Fruit fly (Drosophila melanogaster) whole organism: ENCODE results near the gene Mer.

ENCODE experiments used
- CG8478 ChIP-seq: fragments of >200 bp; optimal IDR thresholded peaks from 2 replicates; lab custom pipeline; 2018; ENCODE audit warnings: inconsistent platforms
- pan ChIP-seq: fragments of >200 bp; optimal IDR thresholded peaks from 2 replicates; lab custom pipeline; 2017

DNA sequence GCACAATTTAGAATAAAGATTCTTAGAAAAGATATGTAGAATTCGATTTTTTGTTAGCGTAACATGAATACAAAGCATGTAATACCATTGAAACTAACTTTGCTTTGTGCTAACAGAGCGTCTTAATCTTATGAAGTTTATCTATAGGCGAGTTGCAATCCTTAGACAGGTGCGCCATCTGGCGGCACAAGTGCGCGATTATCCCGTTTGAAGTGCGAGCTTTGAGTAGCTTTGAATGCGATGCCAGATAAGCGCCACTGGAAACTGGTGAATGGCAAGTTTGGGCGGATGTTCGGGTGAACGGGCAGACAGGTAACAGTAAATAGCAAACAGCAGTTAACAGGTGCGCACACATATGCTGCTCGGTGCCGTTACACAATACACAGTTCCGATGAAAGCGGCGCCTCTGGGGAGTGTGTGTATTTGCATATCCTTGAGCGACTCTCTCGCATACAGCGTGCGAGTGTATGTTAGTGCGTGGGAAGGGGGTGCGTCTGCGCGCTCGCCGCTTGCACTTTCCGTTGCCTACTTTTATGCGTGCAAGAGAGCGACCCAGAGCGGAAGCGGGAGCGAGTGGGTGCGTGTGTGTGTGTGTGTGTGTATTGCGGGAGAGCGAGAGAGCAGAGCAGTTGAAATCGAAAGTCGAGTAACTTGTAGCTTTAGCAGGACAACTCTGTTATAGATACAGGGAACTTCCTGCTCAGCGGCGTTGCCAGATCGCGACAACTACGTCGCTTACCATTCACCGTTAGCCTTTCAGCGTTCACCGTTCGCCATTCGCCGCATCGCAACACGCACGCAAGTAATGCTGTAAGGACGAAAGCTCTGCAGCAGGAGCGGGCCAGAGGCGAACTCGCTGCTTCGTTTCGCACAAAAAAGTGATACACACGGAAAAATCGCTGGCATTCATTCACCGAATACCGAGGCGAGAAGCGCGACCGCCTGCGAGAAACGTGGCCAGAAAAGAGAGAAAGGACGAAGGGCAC is 25.0 kb upstream of the Mer start, which contains the start of gene CG12531:
- TF ChIP-seq pan (lab: Kevin White, UChicago), result no peak
- TF ChIP-seq CG8478 (lab: Kevin White, UChicago), result no peak
